Fruit fly (Drosophila melanogaster) whole organism, embryonic: ENCODE data around the gene cu.

Experiments
- Atf6 ChIP-seq: fragments of 200-800 bp; sonication (Bioruptor generic); IDR thresholded peaks from 2 replicates; pipeline ENCODE4 v1.3.6; 2022; ENCODE audit warnings: missing biosample characterization, missing genetic modification characterization
- Bgb ChIP-seq: fragments of 200-800 bp; sonication (Bioruptor generic); IDR thresholded peaks from 2 replicates; pipeline ENCODE4 v1.3.6; 2022; ENCODE audit warnings: missing biosample characterization, missing genetic modification characterization; ENCODE audit not compliant: partially characterized antibody
- CG10979 ChIP-seq: fragments of 200-800 bp; sonication (Bioruptor generic); optimal IDR thresholded peaks from 2 replicates; lab custom pipeline; 2018; ENCODE audit warnings: missing biosample characterization, mild to moderate bottlenecking, missing genetic modification characterization, moderate library complexity
- CG11093 ChIP-seq: fragments of 200-800 bp; sonication (Bioruptor generic); IDR thresholded peaks from 3 replicates; pipeline ENCODE4 v1.3.6; 2022; ENCODE audit warnings: missing biosample characterization, missing genetic modification characterization
- CG11456 ChIP-seq: fragments of 200-800 bp; sonication (Bioruptor generic); IDR thresholded peaks from 3 replicates; pipeline ENCODE4 v1.3.6; 2022; ENCODE audit warnings: missing biosample characterization, missing genetic modification characterization
- CG12769 ChIP-seq: fragments of 200-800 bp; sonication (Bioruptor generic); optimal IDR thresholded peaks from 2 replicates; lab custom pipeline; 2019; ENCODE audit warnings: missing biosample characterization, mild to moderate bottlenecking, missing genetic modification characterization, moderate library complexity
- CG13424 ChIP-seq: fragments of 200-800 bp; sonication (Bioruptor generic); optimal IDR thresholded peaks from 2 replicates; lab custom pipeline; 2019; ENCODE audit warnings: missing biosample characterization, mild to moderate bottlenecking, missing genetic modification characterization, moderate library complexity
- CG14965 ChIP-seq: fragments of 200-800 bp; sonication (Bioruptor generic); optimal IDR thresholded peaks from 2 replicates; lab custom pipeline; 2016; ENCODE audit warnings: missing biosample characterization, missing genetic modification characterization, borderline replicate concordance
- CG15514 ChIP-seq: fragments of 200-800 bp; sonication (Bioruptor generic); optimal IDR thresholded peaks from 3 replicates; lab custom pipeline; 2017; ENCODE audit warnings: missing biosample characterization, missing genetic modification characterization, mild to moderate bottlenecking, moderate library complexity, missing genetic modification reagents
- CG17361 ChIP-seq: fragments of 200-800 bp; sonication (Bioruptor generic); IDR thresholded peaks from 3 replicates; pipeline ENCODE4 v1.3.6; 2022; ENCODE audit warnings: missing biosample characterization, missing genetic modification characterization
- CG17912 ChIP-seq: fragments of 200-800 bp; sonication (Bioruptor generic); optimal IDR thresholded peaks from 2 replicates; lab custom pipeline; 2018; ENCODE audit warnings: missing biosample characterization, mild to moderate bottlenecking, missing genetic modification characterization
- CG1792 ChIP-seq: fragments of 200-800 bp; sonication (Bioruptor generic); optimal IDR thresholded peaks from 2 replicates; lab custom pipeline; 2016; ENCODE audit warnings: missing biosample characterization, missing genetic modification characterization
- CG18619 ChIP-seq: fragments of 200-800 bp; sonication (Bioruptor generic); optimal IDR thresholded peaks from 3 replicates; lab custom pipeline; 2017; ENCODE audit warnings: missing biosample characterization, mild to moderate bottlenecking, missing genetic modification characterization
- CG2712 ChIP-seq: fragments of 200-800 bp; optimal IDR thresholded peaks from 3 replicates; lab custom pipeline; 2019; ENCODE audit warnings: missing biosample characterization, mild to moderate bottlenecking, missing genetic modification characterization, moderate library complexity
- CG31224 ChIP-seq: fragments of 200-800 bp; sonication (Bioruptor generic); IDR thresholded peaks from 2 replicates; pipeline ENCODE4 v1.3.6; 2022; ENCODE audit warnings: missing biosample characterization, missing genetic modification characterization
- CG3407 ChIP-seq: fragments of 200-800 bp; sonication (Bioruptor generic); optimal IDR thresholded peaks from 2 replicates; lab custom pipeline; 2018; ENCODE audit warnings: missing biosample characterization, mild to moderate bottlenecking, missing genetic modification characterization
- CG3838 ChIP-seq: fragments of 200-800 bp; sonication (Bioruptor generic); optimal IDR thresholded peaks from 3 replicates; lab custom pipeline; 2016; ENCODE audit warnings: missing biosample characterization, missing genetic modification characterization
- CG4820 ChIP-seq: fragments of 200-800 bp; sonication (Bioruptor generic); optimal IDR thresholded peaks from 3 replicates; lab custom pipeline; 2016; ENCODE audit warnings: missing biosample characterization, missing genetic modification characterization
- CG8290 ChIP-seq, 3 experiments: fragments of 200-800 bp; sonication (Bioruptor generic); optimal IDR thresholded peaks; 2 replicates each; lab custom pipeline; 2016 to 2019; ENCODE audit warnings: missing biosample characterization in 3 of 3, missing genetic modification characterization in 3 of 3, mild to moderate bottlenecking in 2 of 3, moderate library complexity in 1 of 3
- CG9817 ChIP-seq: fragments of 200-800 bp; sonication (Bioruptor generic); optimal IDR thresholded peaks from 2 replicates; lab custom pipeline; 2018; ENCODE audit warnings: missing biosample characterization, mild to moderate bottlenecking, missing genetic modification characterization, moderate library complexity
- Dad ChIP-seq: fragments of 200-800 bp; sonication (Bioruptor generic); optimal IDR thresholded peaks from 3 replicates; lab custom pipeline; 2016; ENCODE audit warnings: missing biosample characterization, missing genetic modification characterization
- E2f1 ChIP-seq: fragments of 200-800 bp; sonication (Bioruptor generic); IDR thresholded peaks from 2 replicates; pipeline ENCODE4 v1.3.6; 2022; ENCODE audit warnings: missing biosample characterization, missing genetic modification characterization
- Eip74EF ChIP-seq, 2 experiments: fragments of 200-800 bp in 1 of 2; fragments of >200 bp in 1 of 2; sonication (Bioruptor generic) in 1 of 2; optimal IDR thresholded peaks; 2 replicates each; lab custom pipeline; 2017 to 2019; ENCODE audit warnings: missing biosample characterization in 2 of 2, missing genetic modification characterization in 2 of 2, mild to moderate bottlenecking in 1 of 2, moderate library complexity in 1 of 2
- Ets97D ChIP-seq: fragments of 200-800 bp; sonication (Bioruptor generic); optimal IDR thresholded peaks from 3 replicates; lab custom pipeline; 2016; ENCODE audit warnings: missing biosample characterization, missing genetic modification characterization
- HmgZ ChIP-seq: fragments of 200-800 bp; sonication (Bioruptor generic); optimal IDR thresholded peaks from 2 replicates; lab custom pipeline; 2018; ENCODE audit warnings: missing biosample characterization, mild to moderate bottlenecking, missing genetic modification characterization
- Hr78 ChIP-seq, 2 experiments: fragments of 200-800 bp in 1 of 2; fragments of >200 bp in 1 of 2; sonication (Bioruptor generic) in 1 of 2; optimal IDR thresholded peaks; 2 replicates each; lab custom pipeline; 2017 to 2019; ENCODE audit warnings: missing biosample characterization in 2 of 2, missing genetic modification characterization in 2 of 2, mild to moderate bottlenecking in 1 of 2, moderate library complexity in 1 of 2
- Kr ChIP-seq: fragments of 200-800 bp; sonication (Bioruptor generic); optimal IDR thresholded peaks from 2 replicates; lab custom pipeline; 2017; ENCODE audit warnings: missing biosample characterization, mild to moderate bottlenecking, missing genetic modification characterization
- Med ChIP-seq: fragments of 200-800 bp; sonication (Bioruptor generic); peaks from one replicate; lab custom pipeline; 2016; ENCODE audit warnings: missing biosample characterization, missing genetic modification characterization, mild to moderate bottlenecking, inconsistent platforms, moderate library complexity
- Myb ChIP-seq: fragments of 200-800 bp; sonication (Bioruptor generic); optimal IDR thresholded peaks from 2 replicates; lab custom pipeline; 2016; ENCODE audit warnings: missing biosample characterization, missing genetic modification characterization
- Opbp ChIP-seq: fragments of 200-800 bp; sonication (Bioruptor generic); IDR thresholded peaks from 3 replicates; pipeline ENCODE4 v1.3.6; 2022; ENCODE audit warnings: missing biosample characterization, missing genetic modification characterization; ENCODE audit not compliant: partially characterized antibody
- Six4 ChIP-seq: fragments of 200-800 bp; sonication (Bioruptor generic); optimal IDR thresholded peaks from 2 replicates; lab custom pipeline; 2016; ENCODE audit warnings: missing biosample characterization, missing genetic modification characterization
- Usf ChIP-seq: fragments of 200-800 bp; sonication (Bioruptor generic); optimal IDR thresholded peaks from 2 replicates; lab custom pipeline; 2017; ENCODE audit warnings: missing genotype, missing biosample characterization, missing genetic modification characterization
- disco-r ChIP-seq: fragments of 200-800 bp; sonication (Bioruptor generic); optimal IDR thresholded peaks from 2 replicates; lab custom pipeline; 2016; ENCODE audit warnings: missing biosample characterization, missing genetic modification characterization
- ewg ChIP-seq: fragments of 200-800 bp; sonication (Bioruptor generic); optimal IDR thresholded peaks from 3 replicates; lab custom pipeline; 2017; ENCODE audit warnings: mild to moderate bottlenecking, missing biosample characterization, missing genetic modification reagents, missing genetic modification characterization
- exex ChIP-seq: fragments of 200-800 bp; sonication (Bioruptor generic); optimal IDR thresholded peaks from 4 replicates; lab custom pipeline; 2018; ENCODE audit warnings: missing biosample characterization, mild to moderate bottlenecking, missing genetic modification characterization, moderate library complexity
- gt ChIP-seq: fragments of 200-800 bp; sonication (Bioruptor generic); IDR thresholded peaks from 2 replicates; pipeline ENCODE4 v1.3.6; 2022; ENCODE audit warnings: missing biosample characterization, missing genetic modification characterization
- kay ChIP-seq: fragments of 200-800 bp; sonication (Bioruptor generic); optimal IDR thresholded peaks from 2 replicates; lab custom pipeline; 2016; ENCODE audit warnings: missing biosample characterization, missing genetic modification characterization
- lov ChIP-seq, 2 experiments: fragments of 200-800 bp in 1 of 2; fragments of >200 bp in 1 of 2; sonication (Bioruptor generic) in 1 of 2; IDR thresholded peaks in 1 of 2; optimal IDR thresholded peaks in 1 of 2; 2 replicates in 1 of 2; 3 replicates in 1 of 2; pipeline versions ENCODE4 v1.3.6 to Lab custom; 2017 to 2022; ENCODE audit warnings: missing biosample characterization in 1 of 2, missing genetic modification characterization in 1 of 2
- pan ChIP-seq, 4 experiments: fragments of >200 bp in 3 of 4; fragments of 200-800 bp in 1 of 4; sonication (Bioruptor generic) in 1 of 4; optimal IDR thresholded peaks in 3 of 4; IDR thresholded peaks in 1 of 4; 2 replicates each; pipeline versions ENCODE4 v1.3.6 to Lab custom; 2017 to 2022; ENCODE audit warnings: missing biosample characterization in 2 of 4, missing genetic modification characterization in 2 of 4, mixed read lengths in 1 of 4
- pros ChIP-seq: fragments of 200-800 bp; sonication (Bioruptor generic); optimal IDR thresholded peaks from 3 replicates; lab custom pipeline; 2019; ENCODE audit warnings: missing biosample characterization, mild to moderate bottlenecking, missing genetic modification characterization, moderate library complexity
- psq ChIP-seq: fragments of 200-800 bp; sonication (Bioruptor generic); optimal IDR thresholded peaks from 2 replicates; lab custom pipeline; 2017; ENCODE audit warnings: missing biosample characterization, missing genetic modification characterization
- sc ChIP-seq, 3 experiments: fragments of >200 bp in 2 of 3; fragments of 200-800 bp in 1 of 3; sonication (Bioruptor generic) in 1 of 3; optimal IDR thresholded peaks; 2 replicates in 2 of 3; 3 replicates in 1 of 3; lab custom pipeline; 2017; ENCODE audit warnings: mild to moderate bottlenecking in 1 of 3, missing biosample characterization in 1 of 3, missing genetic modification characterization in 1 of 3, missing genetic modification reagents in 1 of 3
- sens ChIP-seq: fragments of 200-800 bp; sonication (Bioruptor generic); peaks from one replicate; lab custom pipeline; 2016; ENCODE audit warnings: missing biosample characterization, missing genetic modification characterization
- wdn ChIP-seq: fragments of 200-800 bp; sonication (Bioruptor generic); IDR thresholded peaks from 2 replicates; pipeline ENCODE4 v1.3.6; 2022; ENCODE audit warnings: missing biosample characterization, missing genetic modification characterization
- zfh1 ChIP-seq: fragments of 200-800 bp; sonication (Bioruptor generic); IDR thresholded peaks from 3 replicates; pipeline ENCODE4 v1.3.6; 2022; ENCODE audit warnings: missing biosample characterization, missing genetic modification characterization

Gene cu

DNA sequence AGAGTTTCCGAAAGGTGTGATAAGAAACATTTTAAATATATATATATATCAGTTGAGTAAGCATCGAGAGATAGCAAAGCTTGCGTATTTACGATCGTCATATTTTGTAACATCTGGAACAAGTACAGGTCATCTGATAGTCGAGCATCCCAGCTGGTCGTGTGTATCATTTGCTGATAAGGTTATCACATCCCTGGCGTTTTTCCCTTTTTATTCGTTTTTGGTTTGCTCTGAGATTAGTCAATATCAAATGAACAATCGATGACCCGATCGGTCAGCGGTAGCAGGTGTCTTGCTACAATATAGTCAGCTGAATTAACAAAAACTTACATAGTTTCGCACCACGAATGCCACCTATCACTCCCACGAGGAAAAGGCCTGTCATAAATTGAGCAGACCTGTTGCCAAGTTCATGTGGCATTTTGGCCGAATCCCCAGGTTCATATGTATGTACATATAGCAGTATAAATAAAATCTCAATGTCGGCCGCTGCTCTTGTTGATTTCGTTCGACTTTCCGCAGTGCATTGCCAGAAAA lies 3.6 kb downstream of the cu start (continued):
- TF ChIP-seq disco-r (no peak), lov (optimal IDR thresholded peaks at IDR 0.05; lab: Kevin White, UChicago) (no peak), lov (GFP tag; IDR thresholded peaks at IDR 0.05; lab: Robert Waterston, UW) (no peak), CG9817 (peak; percentile 34), CG3407 (GFP tag; lab: Kevin White, UChicago) (peak; percentile 25), CG2712 (tag; lab: Kevin White, UChicago) (peak; percentile 51), pan (optimal IDR thresholded peaks at IDR 0.05; lab: Kevin White, UChicago) (no peak), pan (GFP tag; optimal IDR thresholded peaks at IDR 0.05 in 1 of 2, IDR thresholded peaks at IDR 0.05 in 1 of 2) (peak in 1 of 2 experiments; percentile 69), CG17912 (GFP tag; lab: Kevin White, UChicago) (no peak), gt (GFP tag; lab: Robert Waterston, UW) (no peak), CG3838 (no peak), zfh1 (peak; percentile 58; the same call in 1 of the 3 replicates), CG8290 (GFP tag; optimal IDR thresholded peaks at IDR 0.05; lab: Kevin White, UChicago) (no peak), CG8290 (tag; optimal IDR thresholded peaks at IDR 0.05; lab: Kevin White, UChicago) (no peak), CG18619 (GFP tag; lab: Kevin White, UChicago) (peak; percentile 56), Dad (GFP tag; lab: Kevin White, UChicago) (no peak), Hr78 (GFP tag; optimal IDR thresholded peaks at IDR 0.05; lab: Kevin White, UChicago) (peak in 1 of 2 experiments; percentile 64)

DNA sequence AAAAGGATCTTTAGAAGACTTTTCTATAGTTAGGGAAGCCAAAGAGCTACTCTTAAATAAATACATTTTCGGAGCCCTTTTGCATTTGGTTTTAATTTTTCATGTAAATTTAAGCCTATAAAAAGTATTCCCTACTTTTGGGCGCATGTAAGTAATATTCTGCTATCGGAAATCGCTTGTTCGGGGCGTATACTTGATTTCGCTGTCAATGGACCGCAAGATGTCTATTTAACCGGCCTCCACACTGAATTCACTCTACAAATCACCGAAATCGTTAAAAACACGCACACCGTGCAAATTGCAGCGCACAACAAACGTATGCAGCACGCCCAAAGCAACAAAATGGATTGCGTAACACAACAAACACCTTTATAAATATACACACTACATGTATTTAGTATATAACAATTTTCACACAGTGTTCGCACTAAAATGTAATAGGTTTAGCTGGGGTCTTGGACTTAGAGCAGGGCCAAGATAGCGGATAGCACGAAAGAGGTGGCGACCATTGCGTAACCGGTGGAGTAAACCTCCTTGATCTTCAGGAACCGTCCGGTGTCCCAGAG lies 11.5 kb downstream of the cu start:
- peak; percentile 96 for TF ChIP-seq Ets97D
- no peak for TF ChIP-seq CG17361
- TF ChIP-seq Usf (GFP tag; lab: Kevin White, UChicago): no peak
- no peak for TF ChIP-seq CG8290 (GFP tag; optimal IDR thresholded peaks at IDR 0.05; lab: Kevin White, UChicago)
- TF ChIP-seq CG8290 (tag; optimal IDR thresholded peaks at IDR 0.05; lab: Kevin White, UChicago): peak in 1 of 2 experiments; percentile 8
- TF ChIP-seq Med (GFP tag; lab: Kevin White, UChicago): peak; percentile 94
- no peak for TF ChIP-seq CG11456
- no peak for TF ChIP-seq CG31224
- no peak for TF ChIP-seq CG3838
- TF ChIP-seq Kr (GFP tag; lab: Kevin White, UChicago): no peak
- TF ChIP-seq kay (GFP tag; lab: Kevin White, UChicago): no peak
- no peak for TF ChIP-seq CG15514 (GFP tag; lab: Kevin White, UChicago)
- no peak for TF ChIP-seq CG4820 (GFP tag; lab: Kevin White, UChicago)
- 0 out of 3 replicates have a peak, but pooled peaks have one; percentile 37 for TF ChIP-seq Opbp (GFP tag; lab: Robert Waterston, UW)
- peak; percentile 39 for TF ChIP-seq HmgZ
- TF ChIP-seq pros (GFP tag; lab: Kevin White, UChicago): no peak
- no peak for TF ChIP-seq CG14965 (GFP tag; lab: Kevin White, UChicago)
- TF ChIP-seq CG1792: no peak
- TF ChIP-seq E2f1 (GFP tag; lab: Robert Waterston, UW): no peak
- no peak for TF ChIP-seq wdn
- TF ChIP-seq Bgb (GFP tag; lab: Robert Waterston, UW): peak; percentile 34; the same call in 1 of the 2 replicates
- peak in 1 of 2 experiments; percentile 61 for TF ChIP-seq Eip74EF (GFP tag; optimal IDR thresholded peaks at IDR 0.05; lab: Kevin White, UChicago)
- no peak for TF ChIP-seq Myb (GFP tag; lab: Kevin White, UChicago)
- TF ChIP-seq CG11093 (GFP tag; lab: Robert Waterston, UW): no peak
- no peak for TF ChIP-seq exex (tag; lab: Kevin White, UChicago)
- no peak for TF ChIP-seq sc (optimal IDR thresholded peaks at IDR 0.05; lab: Kevin White, UChicago)
- no peak for TF ChIP-seq sc (GFP tag; optimal IDR thresholded peaks at IDR 0.05; lab: Kevin White, UChicago)
- TF ChIP-seq CG10979 (tag; lab: Kevin White, UChicago): peak; percentile 83
- no peak for TF ChIP-seq Six4 (GFP tag; lab: Kevin White, UChicago)
- TF ChIP-seq ewg (GFP tag; lab: Kevin White, UChicago): no peak
- no peak for TF ChIP-seq psq
- TF ChIP-seq CG12769: no peak
- no peak for TF ChIP-seq sens (GFP tag; lab: Kevin White, UChicago)
- TF ChIP-seq Atf6: 0 out of 2 replicates have a peak, but pooled peaks have one; percentile 8
- no peak for TF ChIP-seq CG13424 (tag; lab: Kevin White, UChicago)
